Worm (Caenorhabditis elegans): ENCODE measurements around the gene pals-31.

DNA sequence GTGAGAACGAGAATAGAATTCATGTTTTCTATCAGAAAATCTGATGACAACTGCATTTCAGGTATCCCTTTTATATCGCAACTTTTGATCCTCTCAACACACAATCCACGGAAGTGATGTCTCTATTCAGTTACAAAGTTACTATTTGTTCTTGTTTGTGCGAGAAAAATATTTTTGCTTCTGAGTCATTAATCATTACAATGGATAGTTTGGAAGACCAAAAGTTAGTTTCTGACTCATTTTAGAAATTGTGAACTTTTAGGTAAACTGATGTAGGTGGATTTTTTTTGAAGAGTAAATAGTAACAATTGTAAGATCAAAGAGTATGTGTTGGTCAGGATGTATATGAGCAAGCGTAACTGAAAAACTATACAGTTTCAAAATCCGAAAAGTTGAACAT, 26.7 kb upstream of the pals-31 start, which contains the start of gene srlf-36:
- TF ChIP-seq ama-1 (optimal IDR thresholded peaks at IDR 0.05) (no peak), flt-1 (GFP tag; IDR thresholded peaks at IDR 0.05) (no peak), B0310.2 (tag; optimal IDR thresholded peaks at IDR 0.05) (no peak), ets-7 (tag; optimal IDR thresholded peaks at IDR 0.05) (no peak), scrt-1 (GFP tag; IDR thresholded peaks at IDR 0.05) (no peak), aly-1 (tag; optimal IDR thresholded peaks at IDR 0.05) (no peak), tbx-37 (GFP tag; conservative IDR thresholded peaks at IDR 0.05) (no peak), sea-1 (GFP tag; conservative IDR thresholded peaks at IDR 0.05) (no peak), pes-1 (GFP tag; IDR thresholded peaks at IDR 0.05) (no peak)
